Worm (Caenorhabditis elegans) whole organism, L4 larva: ENCODE measurements around the gene srh-286.

Source experiments
- F26F4.8 ChIP-seq: fragments of 200-800 bp; sonication (Bioruptor generic); conservative IDR thresholded peaks from 2 replicates; pipeline ENCODE4 v1.3.6; 2022; ENCODE audit warnings: missing genetic modification characterization, missing compliant biosample characterization
- ama-1 ChIP-seq: fragments of 150-350 bp; optimal IDR thresholded peaks from 2 replicates; lab custom pipeline; 2014; ENCODE audit warnings: inconsistent platforms, mixed read lengths
- cey-2 ChIP-seq: sonication (generic microtip); optimal IDR thresholded peaks from 3 replicates; lab custom pipeline; 2017; ENCODE audit warnings: missing genetic modification characterization, mild to moderate bottlenecking, missing compliant biosample characterization, antibody characterized with exemption, borderline replicate concordance; ENCODE audit not compliant: insufficient read depth
- fkh-10 ChIP-seq: fragments of 150-350 bp; optimal IDR thresholded peaks from 2 replicates; lab custom pipeline; 2014; ENCODE audit warnings: missing biosample characterization, missing genetic modification reagents, missing genetic modification characterization
- lin-15B ChIP-seq: fragments of 150-350 bp; sonication (generic microtip); optimal IDR thresholded peaks from 3 replicates; lab custom pipeline; 2014; ENCODE audit warnings: missing biosample characterization, missing genetic modification characterization
- lir-3 ChIP-seq: sonication (generic microtip); optimal IDR thresholded peaks from 2 replicates; lab custom pipeline; 2016; ENCODE audit warnings: mild to moderate bottlenecking, missing genetic modification characterization, missing compliant biosample characterization
- mxl-3 ChIP-seq: fragments of 200-800 bp; sonication (Bioruptor generic); optimal IDR thresholded peaks from 2 replicates; lab custom pipeline; 2018; ENCODE audit warnings: mild to moderate bottlenecking, missing genetic modification characterization, missing compliant biosample characterization
- nhr-111 ChIP-seq: fragments of 200-800 bp; sonication (Bioruptor generic); optimal IDR thresholded peaks from 2 replicates; lab custom pipeline; 2018; ENCODE audit warnings: mild to moderate bottlenecking, missing genetic modification characterization, missing compliant biosample characterization
- nhr-237 ChIP-seq: sonication (generic microtip); optimal IDR thresholded peaks from 2 replicates; lab custom pipeline; 2017; ENCODE audit warnings: missing biosample characterization, missing genetic modification characterization
- nhr-76 ChIP-seq: fragments of 150-350 bp; optimal IDR thresholded peaks from 2 replicates; lab custom pipeline; 2014; ENCODE audit warnings: missing biosample characterization, missing genetic modification characterization
- rbr-2 ChIP-seq: sonication (generic microtip); optimal IDR thresholded peaks from 2 replicates; lab custom pipeline; 2016; ENCODE audit warnings: missing genotype, missing genetic modification characterization, missing compliant biosample characterization
- spr-1 ChIP-seq: sonication (generic microtip); optimal IDR thresholded peaks from 2 replicates; lab custom pipeline; 2016; ENCODE audit warnings: mild to moderate bottlenecking, missing genetic modification characterization, missing compliant biosample characterization

ce11 chrV:17831350-17831749, 12.7 kb downstream of the srh-286 start, which contains the start of gene srh-303:
- TF ChIP-seq nhr-76 (tag; lab: Kevin White, UChicago): no peak
- TF ChIP-seq nhr-111 (GFP tag; lab: Kevin White, UChicago): no peak
- no peak for TF ChIP-seq spr-1 (tag; lab: Kevin White, UChicago)
- TF ChIP-seq lin-15B (tag; lab: Kevin White, UChicago): no peak
- no peak for TF ChIP-seq fkh-10 (GFP tag; lab: Kevin White, UChicago)
- TF ChIP-seq ama-1: no peak
- TF ChIP-seq lir-3 (tag; lab: Kevin White, UChicago): no peak
- TF ChIP-seq cey-2 (tag; lab: Kevin White, UChicago): no peak
- no peak for TF ChIP-seq nhr-237 (tag; lab: Kevin White, UChicago)
- TF ChIP-seq mxl-3: no peak
- TF ChIP-seq rbr-2 (tag; lab: Kevin White, UChicago): no peak
- TF ChIP-seq F26F4.8 (GFP tag; lab: Robert Waterston, UW): no peak
